Worm (Caenorhabditis elegans) whole organism, L1 larva: ENCODE results near the gene pcp-4.

Experiments
- C04F5.9 ChIP-seq: sonication (generic microtip); optimal IDR thresholded peaks from 2 replicates; lab custom pipeline; 2016; ENCODE audit warnings: missing genetic modification characterization, missing compliant biosample characterization
- C16A3.4 ChIP-seq: fragments of 150-350 bp; optimal IDR thresholded peaks from 2 replicates; lab custom pipeline; 2014; ENCODE audit warnings: missing biosample characterization, missing genetic modification characterization
- F16B12.6 ChIP-seq: fragments of 150-350 bp; optimal IDR thresholded peaks from 2 replicates; lab custom pipeline; 2014; ENCODE audit warnings: missing biosample characterization, missing genetic modification characterization
- Y116A8C.19 ChIP-seq: sonication (generic microtip); optimal IDR thresholded peaks from 2 replicates; lab custom pipeline; 2016; ENCODE audit warnings: missing compliant biosample characterization, missing genetic modification characterization, borderline replicate concordance
- aha-1 ChIP-seq: fragments of 150-350 bp; optimal IDR thresholded peaks from 2 replicates; lab custom pipeline; 2014; ENCODE audit warnings: missing biosample characterization, missing genetic modification characterization
- alr-1 ChIP-seq: fragments of 200-800 bp; sonication (Bioruptor generic); optimal IDR thresholded peaks from 2 replicates; lab custom pipeline; 2018; ENCODE audit warnings: borderline replicate concordance, mild to moderate bottlenecking, missing genetic modification characterization, missing compliant biosample characterization
- ceh-82 ChIP-seq, 3 experiments: fragments of 150-350 bp in 1 of 3; sonication (generic microtip) in 2 of 3; optimal IDR thresholded peaks; 2 replicates each; lab custom pipeline; 2014 to 2017; ENCODE audit warnings: missing biosample characterization in 3 of 3, missing genetic modification characterization in 3 of 3
- ceh-88 ChIP-seq: fragments of 200-800 bp; sonication (Bioruptor generic); IDR thresholded peaks from 2 replicates; pipeline ENCODE4 v1.3.6; 2022; ENCODE audit warnings: missing genetic modification characterization, missing compliant biosample characterization
- ceh-90 ChIP-seq: sonication (generic microtip); optimal IDR thresholded peaks from 2 replicates; lab custom pipeline; 2016; ENCODE audit warnings: missing genetic modification characterization, missing compliant biosample characterization
- ces-1 ChIP-seq: fragments of 150-350 bp; optimal IDR thresholded peaks from 2 replicates; lab custom pipeline; 2014; ENCODE audit warnings: missing biosample characterization, missing genetic modification reagents, missing genetic modification characterization
- elt-2 ChIP-seq: sonication (generic microtip); optimal IDR thresholded peaks from 2 replicates; lab custom pipeline; 2016; ENCODE audit warnings: missing genetic modification characterization, mild to moderate bottlenecking, inconsistent platforms, missing compliant biosample characterization, missing genetic modification reagents
- ets-5 ChIP-seq: fragments of 200-800 bp; sonication (Bioruptor generic); IDR thresholded peaks from 2 replicates; pipeline ENCODE4 v1.3.6; 2022; ENCODE audit warnings: missing genetic modification characterization, missing compliant biosample characterization
- fkh-8 ChIP-seq: sonication (generic microtip); optimal IDR thresholded peaks from 2 replicates; lab custom pipeline; 2016; ENCODE audit warnings: mild to moderate bottlenecking, missing genetic modification characterization, missing compliant biosample characterization
- fos-1 ChIP-seq: fragments of 150-350 bp; optimal IDR thresholded peaks from 2 replicates; lab custom pipeline; 2014; ENCODE audit warnings: missing biosample characterization, missing genetic modification characterization
- grh-1 ChIP-seq: fragments of 200-800 bp; sonication (Bioruptor generic); IDR thresholded peaks from 2 replicates; pipeline ENCODE4 v1.3.6; 2022; ENCODE audit warnings: missing genetic modification reagents, missing genetic modification characterization, missing compliant biosample characterization
- hlh-17 ChIP-seq: fragments of 200-800 bp; sonication (Bioruptor generic); optimal IDR thresholded peaks from 2 replicates; lab custom pipeline; 2018; ENCODE audit warnings: missing genetic modification characterization, mild to moderate bottlenecking, missing compliant biosample characterization, moderate library complexity, borderline replicate concordance
- hpl-2 ChIP-seq: fragments of 150-350 bp; optimal IDR thresholded peaks from 2 replicates; lab custom pipeline; 2014; ENCODE audit warnings: missing biosample characterization, missing genetic modification reagents, missing genetic modification characterization
- irx-1 ChIP-seq: sonication (generic microtip); optimal IDR thresholded peaks from 2 replicates; lab custom pipeline; 2016; ENCODE audit warnings: missing genetic modification characterization, missing compliant biosample characterization
- lin-13 ChIP-seq: fragments of 150-350 bp; optimal IDR thresholded peaks from 2 replicates; lab custom pipeline; 2014; ENCODE audit warnings: missing biosample characterization, missing genetic modification reagents, missing genetic modification characterization
- lin-14 ChIP-seq: fragments of 200-800 bp; sonication (Bioruptor generic); optimal IDR thresholded peaks from 2 replicates; lab custom pipeline; 2018; ENCODE audit warnings: mild to moderate bottlenecking, missing genetic modification characterization, moderate library complexity, missing compliant biosample characterization
- lin-35 ChIP-seq, 2 experiments: fragments of 150-350 bp; optimal IDR thresholded peaks; 2 replicates each; lab custom pipeline; 2014; ENCODE audit warnings: missing biosample characterization in 2 of 2, missing genetic modification characterization in 2 of 2, missing genetic modification reagents in 2 of 2
- lin-39 ChIP-seq: fragments of 150-350 bp; optimal IDR thresholded peaks from 2 replicates; lab custom pipeline; 2014; ENCODE audit warnings: missing biosample characterization, missing genetic modification reagents, missing genetic modification characterization
- lir-3 ChIP-seq: sonication (generic microtip); optimal IDR thresholded peaks from 2 replicates; lab custom pipeline; 2016; ENCODE audit warnings: mild to moderate bottlenecking, missing genetic modification characterization, moderate library complexity, missing compliant biosample characterization; ENCODE audit not compliant: poor library complexity
- mab-9 ChIP-seq: fragments of 200-800 bp; sonication (Bioruptor generic); IDR thresholded peaks from 2 replicates; pipeline ENCODE4 v1.3.6; 2022; ENCODE audit warnings: missing genetic modification reagents, missing genetic modification characterization, missing compliant biosample characterization
- nhr-11 ChIP-seq: fragments of 150-350 bp; optimal IDR thresholded peaks from 2 replicates; lab custom pipeline; 2014; ENCODE audit warnings: missing biosample characterization, missing genetic modification characterization
- nhr-12 ChIP-seq: sonication (generic microtip); optimal IDR thresholded peaks from 2 replicates; lab custom pipeline; 2017; ENCODE audit warnings: missing biosample characterization, missing genetic modification characterization
- nhr-20 ChIP-seq: sonication (generic microtip); optimal IDR thresholded peaks from 2 replicates; lab custom pipeline; 2016; ENCODE audit warnings: mild to moderate bottlenecking, missing genetic modification characterization, missing compliant biosample characterization
- nhr-237 ChIP-seq: fragments of 150-350 bp; optimal IDR thresholded peaks from 2 replicates; lab custom pipeline; 2014; ENCODE audit warnings: missing biosample characterization, missing genetic modification characterization
- nhr-71 ChIP-seq: sonication (generic microtip); optimal IDR thresholded peaks from 2 replicates; lab custom pipeline; 2016; ENCODE audit warnings: mild to moderate bottlenecking, missing genetic modification characterization, moderate library complexity, missing compliant biosample characterization
- nhr-77 ChIP-seq: fragments of 150-350 bp; optimal IDR thresholded peaks from 2 replicates; lab custom pipeline; 2014; ENCODE audit warnings: missing biosample characterization, missing genetic modification characterization
- nhr-84 ChIP-seq: sonication (generic microtip); optimal IDR thresholded peaks from 2 replicates; lab custom pipeline; 2017; ENCODE audit warnings: missing biosample characterization, missing genetic modification characterization
- nhr-85 ChIP-seq: sonication (generic microtip); peaks from one replicate; lab custom pipeline; 2016; ENCODE audit warnings: missing genetic modification characterization, inconsistent platforms, missing compliant biosample characterization
- pag-3 ChIP-seq: sonication (generic microtip); optimal IDR thresholded peaks from 2 replicates; lab custom pipeline; 2017; ENCODE audit warnings: missing genetic modification characterization, mild to moderate bottlenecking, missing compliant biosample characterization, antibody characterized with exemption, borderline replicate concordance; ENCODE audit not compliant: insufficient read depth
- rnt-1 ChIP-seq: sonication (generic microtip); optimal IDR thresholded peaks from 2 replicates; lab custom pipeline; 2016; ENCODE audit warnings: mild to moderate bottlenecking, missing genetic modification characterization, moderate library complexity, missing compliant biosample characterization
- sptf-1 ChIP-seq: fragments of 150-350 bp; optimal IDR thresholded peaks from 2 replicates; lab custom pipeline; 2014; ENCODE audit warnings: missing biosample characterization, missing genetic modification characterization
- sup-37 ChIP-seq: fragments of 200-800 bp; sonication (Bioruptor generic); optimal IDR thresholded peaks from 2 replicates; lab custom pipeline; 2018; ENCODE audit warnings: mild to moderate bottlenecking, missing genetic modification characterization, missing compliant biosample characterization
- tlp-1 ChIP-seq: fragments of 150-350 bp; optimal IDR thresholded peaks from 2 replicates; lab custom pipeline; 2014; ENCODE audit warnings: missing biosample characterization, missing genetic modification characterization
- unc-130 ChIP-seq: fragments of 150-350 bp; optimal IDR thresholded peaks from 2 replicates; lab custom pipeline; 2017; ENCODE audit warnings: missing biosample characterization, missing genetic modification characterization, inconsistent platforms
- unc-30 ChIP-seq: sonication (generic microtip); optimal IDR thresholded peaks from 2 replicates; lab custom pipeline; 2017; ENCODE audit warnings: missing biosample characterization, missing genetic modification characterization
- unc-62 ChIP-seq: fragments of 150-350 bp; optimal IDR thresholded peaks from 2 replicates; lab custom pipeline; 2014; ENCODE audit warnings: missing biosample characterization, missing genetic modification reagents, missing genetic modification characterization
- xbp-1 ChIP-seq: sonication (generic microtip); optimal IDR thresholded peaks from 2 replicates; lab custom pipeline; 2016; ENCODE audit warnings: missing genetic modification characterization, missing compliant biosample characterization
- zag-1 ChIP-seq: fragments of 150-350 bp; optimal IDR thresholded peaks from 2 replicates; lab custom pipeline; 2014; ENCODE audit warnings: missing biosample characterization, missing genetic modification characterization

The pcp-4 gene

ce11 chrV:19830815-19831214, at the start of gene pcp-4:
Gene pcp-4 (minus strand): TSS chrV:19831011.
- no peak for TF ChIP-seq lin-39 (tag; lab: Kevin White, UChicago)
- TF ChIP-seq lir-3 (tag; lab: Kevin White, UChicago), result no peak
- no peak for TF ChIP-seq ets-5 (GFP tag; lab: Robert Waterston, UW)
- no peak for TF ChIP-seq tlp-1
- no peak for TF ChIP-seq lin-13
- TF ChIP-seq lin-35 (GFP tag; optimal IDR thresholded peaks at IDR 0.05; lab: Kevin White, UChicago), result no peak
- no peak for TF ChIP-seq unc-62 (GFP tag; lab: Kevin White, UChicago)
- no peak for TF ChIP-seq unc-30 (tag; lab: Kevin White, UChicago)
- no peak for TF ChIP-seq nhr-20
- no peak for TF ChIP-seq pag-3 (tag; lab: Kevin White, UChicago)
- TF ChIP-seq grh-1, result no peak
- no peak for TF ChIP-seq ces-1 (GFP tag; lab: Kevin White, UChicago)
- no peak for TF ChIP-seq xbp-1 (tag; lab: Kevin White, UChicago)
- TF ChIP-seq nhr-84, result no peak
- TF ChIP-seq ceh-90 (tag; lab: Kevin White, UChicago), result no peak
- TF ChIP-seq Y116A8C.19, result no peak
- no peak for TF ChIP-seq rnt-1 (tag; lab: Kevin White, UChicago)
- no peak for TF ChIP-seq C04F5.9

DNA sequence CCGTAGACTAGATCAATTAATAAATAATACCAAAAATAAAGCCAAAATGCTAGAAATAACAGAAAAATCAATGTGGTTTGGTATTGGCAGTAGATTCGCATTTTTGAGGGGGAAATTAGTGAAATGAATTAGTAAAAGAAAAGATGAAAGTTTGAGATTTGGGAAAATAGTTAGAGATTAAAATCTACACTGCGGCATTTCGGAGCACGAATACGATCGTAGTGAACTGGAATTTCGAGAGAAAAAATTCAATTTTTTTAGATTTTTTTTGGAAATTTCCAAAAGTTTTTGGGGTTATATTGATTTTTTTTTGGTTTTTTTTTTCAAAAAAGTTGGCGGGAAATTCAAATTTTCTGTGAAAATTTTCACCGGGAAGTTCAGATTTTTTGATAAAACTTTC, 37.1 kb upstream of the pcp-4 start, which contains the start of gene Y116F11B.9:
TSS of gene Y116F11B.9 (minus strand) at position 101 of the 400 bp plus-strand sequence.
- TF ChIP-seq mab-9 (GFP tag; lab: Robert Waterston, UW), result no peak
- no peak for TF ChIP-seq zag-1 (tag; lab: Kevin White, UChicago)
- TF ChIP-seq hlh-17 (GFP tag; lab: Kevin White, UChicago), result no peak
- no peak for TF ChIP-seq nhr-11 (tag; lab: Kevin White, UChicago)
- no peak for TF ChIP-seq C16A3.4 (tag; lab: Kevin White, UChicago)
- no peak for TF ChIP-seq fkh-8
- no peak for TF ChIP-seq fos-1 (tag; lab: Kevin White, UChicago)
- TF ChIP-seq F16B12.6 (tag; lab: Kevin White, UChicago), result no peak
- TF ChIP-seq irx-1 (tag; lab: Kevin White, UChicago), result no peak
- TF ChIP-seq sptf-1, result no peak
- TF ChIP-seq nhr-85 (tag; lab: Kevin White, UChicago), result no peak
- TF ChIP-seq unc-130 (tag; lab: Kevin White, UChicago), result no peak
- no peak for TF ChIP-seq alr-1 (tag; lab: Kevin White, UChicago)
- TF ChIP-seq nhr-12 (tag; lab: Kevin White, UChicago), result no peak
- no peak for TF ChIP-seq nhr-20
- no peak for TF ChIP-seq ceh-82 (tag; optimal IDR thresholded peaks at IDR 0.05; lab: Kevin White, UChicago)
- no peak for TF ChIP-seq aha-1 (tag; lab: Kevin White, UChicago)
- no peak for TF ChIP-seq sup-37
- TF ChIP-seq lin-14 (GFP tag; lab: Kevin White, UChicago), result no peak
- TF ChIP-seq nhr-71 (tag; lab: Kevin White, UChicago), result no peak

DNA sequence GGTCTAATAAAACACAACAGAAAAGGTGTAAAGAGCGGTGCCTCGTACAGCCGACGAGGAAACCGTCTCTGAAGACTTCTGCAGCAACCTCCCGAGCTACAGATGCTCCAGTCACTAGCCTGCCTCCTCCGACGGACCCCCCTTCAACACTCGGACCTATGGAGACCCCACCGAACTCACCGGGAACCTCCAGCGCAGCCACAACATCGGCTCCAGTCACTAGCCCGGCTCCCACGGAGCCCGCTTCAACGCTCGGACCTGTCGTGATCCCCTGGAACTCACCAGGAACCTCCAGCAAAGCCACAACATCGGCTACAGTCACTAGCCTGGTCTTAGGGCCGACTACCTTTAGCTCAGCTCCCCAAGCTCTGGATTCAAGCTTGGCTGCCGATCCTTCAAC, 29.4 kb upstream of the pcp-4 start:
- TF ChIP-seq nhr-77 (tag; lab: Kevin White, UChicago), result no peak
- TF ChIP-seq Y116A8C.19, result no peak
- no peak for TF ChIP-seq rnt-1 (tag; lab: Kevin White, UChicago)
- TF ChIP-seq pag-3 (tag; lab: Kevin White, UChicago), result no peak
- no peak for TF ChIP-seq lin-39 (tag; lab: Kevin White, UChicago)
- no peak for TF ChIP-seq nhr-84
- TF ChIP-seq unc-130 (tag; lab: Kevin White, UChicago), result no peak
- no peak for TF ChIP-seq xbp-1 (tag; lab: Kevin White, UChicago)
- no peak for TF ChIP-seq nhr-237 (tag; lab: Kevin White, UChicago)
- no peak for TF ChIP-seq hpl-2 (GFP tag; lab: Kevin White, UChicago)
- TF ChIP-seq elt-2 (tag; lab: Kevin White, UChicago), result no peak
- TF ChIP-seq ceh-88 (GFP tag; lab: Robert Waterston, UW), result no peak
